Worm (Caenorhabditis elegans) whole organism, L4 larva: ENCODE data around the gene C25G4.2.

ENCODE experiments used
- Y5F2A.4 ChIP-seq: fragments of 200-800 bp; sonication (Bioruptor generic); optimal IDR thresholded peaks from 2 replicates; lab custom pipeline; 2018; ENCODE audit warnings: mild to moderate bottlenecking, missing genetic modification characterization, missing compliant biosample characterization
- ZK546.5 ChIP-seq, 2 experiments: sonication (generic microtip); optimal IDR thresholded peaks; 2 replicates each; lab custom pipeline; 2017; ENCODE audit warnings: missing biosample characterization in 2 of 2, missing genetic modification characterization in 2 of 2
- aly-2 ChIP-seq: sonication (generic microtip); optimal IDR thresholded peaks from 2 replicates; lab custom pipeline; 2018; ENCODE audit warnings: missing biosample characterization, missing genetic modification characterization
- dmd-9 ChIP-seq: fragments of 200-800 bp; sonication (Bioruptor generic); IDR thresholded peaks from 2 replicates; pipeline ENCODE4 v1.3.6; 2022; ENCODE audit warnings: missing genetic modification reagents, missing genetic modification characterization, missing compliant biosample characterization
- fkh-10 ChIP-seq: fragments of 150-350 bp; optimal IDR thresholded peaks from 2 replicates; lab custom pipeline; 2014; ENCODE audit warnings: missing biosample characterization, missing genetic modification reagents, missing genetic modification characterization
- hlh-30 ChIP-seq: sonication (generic microtip); optimal IDR thresholded peaks from 2 replicates; lab custom pipeline; 2017; ENCODE audit warnings: antibody characterized with exemption, mild to moderate bottlenecking, missing genetic modification characterization, missing compliant biosample characterization; ENCODE audit not compliant: insufficient read depth
- hmg-1.1 ChIP-seq: fragments of 200-800 bp; sonication (Bioruptor generic); IDR thresholded peaks from 2 replicates; pipeline ENCODE4 v1.3.6; 2022; ENCODE audit warnings: missing genetic modification reagents, missing genetic modification characterization, missing compliant biosample characterization
- lsy-2 ChIP-seq, 2 experiments: fragments of 150-350 bp in 1 of 2; sonication (generic microtip) in 1 of 2; optimal IDR thresholded peaks; 2 replicates each; lab custom pipeline; 2014 to 2017; ENCODE audit warnings: missing biosample characterization in 2 of 2, missing genetic modification characterization in 2 of 2
- nhr-10 ChIP-seq: fragments of 150-350 bp; optimal IDR thresholded peaks from 2 replicates; lab custom pipeline; 2014; ENCODE audit warnings: missing biosample characterization, missing genetic modification characterization
- nhr-237 ChIP-seq: sonication (generic microtip); optimal IDR thresholded peaks from 2 replicates; lab custom pipeline; 2017; ENCODE audit warnings: missing biosample characterization, missing genetic modification characterization
- nhr-25 ChIP-seq: sonication (generic microtip); optimal IDR thresholded peaks from 2 replicates; lab custom pipeline; 2017; ENCODE audit warnings: missing genetic modification characterization, mild to moderate bottlenecking, missing compliant biosample characterization, antibody characterized with exemption, moderate library complexity, borderline replicate concordance; ENCODE audit not compliant: insufficient read depth
- nhr-77 ChIP-seq: fragments of 150-350 bp; optimal IDR thresholded peaks from 2 replicates; lab custom pipeline; 2014; ENCODE audit warnings: missing biosample characterization, missing genetic modification characterization
- unc-39 ChIP-seq: sonication (generic microtip); optimal IDR thresholded peaks from 2 replicates; lab custom pipeline; 2017; ENCODE audit warnings: missing biosample characterization, missing genetic modification characterization
- zip-11 ChIP-seq: fragments of 200-800 bp; sonication (Bioruptor generic); IDR thresholded peaks from 2 replicates; pipeline ENCODE4 v1.3.6; 2022; ENCODE audit warnings: missing genetic modification characterization, missing compliant biosample characterization

DNA sequence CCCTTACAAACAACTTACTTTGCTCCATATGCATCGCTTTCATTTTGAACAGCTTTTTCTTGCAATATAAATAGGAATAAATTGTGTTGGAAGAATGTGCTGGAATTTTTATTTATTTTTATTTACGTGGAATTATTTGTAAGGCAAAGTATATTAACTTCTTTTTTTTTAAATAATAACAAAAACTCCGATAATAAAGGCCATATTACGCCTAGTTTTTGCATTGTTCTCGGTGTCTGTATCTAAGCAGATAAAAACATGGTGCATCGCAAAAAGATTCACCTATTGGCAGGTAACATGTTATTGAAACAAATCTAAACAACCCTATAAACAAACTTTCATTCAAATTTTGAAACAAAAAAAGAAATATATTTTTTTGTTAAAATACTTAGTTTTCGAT is 19.5 kb upstream of the C25G4.2 start, which contains the start of gene C25G4.8:
- TF ChIP-seq unc-39 (tag; lab: Kevin White, UChicago) = no peak
- TF ChIP-seq Y5F2A.4 (GFP tag; lab: Kevin White, UChicago) = no peak
- TF ChIP-seq aly-2 (tag; lab: Kevin White, UChicago) = no peak
- no peak for TF ChIP-seq dmd-9 (GFP tag; lab: Robert Waterston, UW)
- TF ChIP-seq nhr-10 = no peak
- no peak for TF ChIP-seq ZK546.5 (tag; optimal IDR thresholded peaks at IDR 0.05; lab: Kevin White, UChicago)
- no peak for TF ChIP-seq hmg-1.1 (GFP tag; lab: Robert Waterston, UW)
- TF ChIP-seq fkh-10 = no peak
- TF ChIP-seq zip-11 (GFP tag; lab: Robert Waterston, UW) = no peak
- no peak for TF ChIP-seq nhr-237
- TF ChIP-seq lsy-2 (tag; optimal IDR thresholded peaks at IDR 0.05; lab: Kevin White, UChicago) = no peak
- TF ChIP-seq hlh-30 = no peak
- TF ChIP-seq nhr-77 (tag; lab: Kevin White, UChicago) = no peak
- no peak for TF ChIP-seq nhr-25
